Fruit fly (Drosophila melanogaster): ENCODE results near the gene Ir7c.

Ir7c gene

dm6 chrX:7873172-7873930 lies 843 bp upstream of the Ir7c start, which contains the start of gene dec:
dec (minus strand) TSS chrX:7873222.
- peak; percentile 26 for TF ChIP-seq CG14711 (tag; optimal IDR thresholded peaks at IDR 0.05)
- TF ChIP-seq CG1620 (GFP tag; optimal IDR thresholded peaks at IDR 0.05): no peak
- TF ChIP-seq cnc (optimal IDR thresholded peaks at IDR 0.05): no peak
- TF ChIP-seq CG33017 (tag; optimal IDR thresholded peaks at IDR 0.05): no peak
- TF ChIP-seq CG7101 (tag; optimal IDR thresholded peaks at IDR 0.05): no peak
- no peak for TF ChIP-seq Clk (GFP tag; optimal IDR thresholded peaks at IDR 0.05)
- TF ChIP-seq ovo (GFP tag; optimal IDR thresholded peaks at IDR 0.05): no peak
- TF ChIP-seq CG5204 (GFP tag; optimal IDR thresholded peaks at IDR 0.05): no peak
- no peak for TF ChIP-seq Hr96 (GFP tag; optimal IDR thresholded peaks at IDR 0.05)
- no peak for TF ChIP-seq kay (GFP tag; ENCODE audit: borderline replicate concordance)
- TF ChIP-seq Crg-1 (GFP tag; optimal IDR thresholded peaks at IDR 0.05): no peak
- peak; percentile 95 for TF ChIP-seq tj (GFP tag; optimal IDR thresholded peaks at IDR 0.05)
- TF ChIP-seq toe (GFP tag; optimal IDR thresholded peaks at IDR 0.05): no peak
- TF ChIP-seq CG12768 (GFP tag; optimal IDR thresholded peaks at IDR 0.05): no peak
- peak; percentile 88 for TF ChIP-seq bab1 (GFP tag; optimal IDR thresholded peaks at IDR 0.05)
- TF ChIP-seq CG7045 (GFP tag; optimal IDR thresholded peaks at IDR 0.05): no peak
- no peak for TF ChIP-seq CG11617 (GFP tag; optimal IDR thresholded peaks at IDR 0.05)
- TF ChIP-seq Mnt (GFP tag; optimal IDR thresholded peaks at IDR 0.05): no peak
- no peak for TF ChIP-seq cic (GFP tag; optimal IDR thresholded peaks at IDR 0.05)
- TF ChIP-seq pad (GFP tag; optimal IDR thresholded peaks at IDR 0.05): peak; percentile 17

- no peak for TF ChIP-seq CG5204 (GFP tag; optimal IDR thresholded peaks at IDR 0.05)
- no peak for TF ChIP-seq bab1 (GFP tag; optimal IDR thresholded peaks at IDR 0.05)
- TF ChIP-seq CG1620 (GFP tag; optimal IDR thresholded peaks at IDR 0.05): no peak
- TF ChIP-seq CG33017 (tag; optimal IDR thresholded peaks at IDR 0.05): no peak
- no peak for TF ChIP-seq CG7045 (GFP tag; optimal IDR thresholded peaks at IDR 0.05)
- no peak for TF ChIP-seq Hr96 (GFP tag; optimal IDR thresholded peaks at IDR 0.05)
- no peak for TF ChIP-seq cic (GFP tag; optimal IDR thresholded peaks at IDR 0.05)
Observed at dm6 chrX:7878736-7879135, 4.5 kb downstream of the Ir7c start, which contains the start of gene Ir7d. Ir7d (minus strand) TSS chrX:7878836.

dm6 chrX:7881579-7881978 lies 7.4 kb downstream of the Ir7c start, which contains the start of gene Ir7e:
Ir7e (minus strand) TSS chrX:7881679.
- no peak for TF ChIP-seq CG33017 (tag; optimal IDR thresholded peaks at IDR 0.05)
- TF ChIP-seq Mnt (GFP tag; optimal IDR thresholded peaks at IDR 0.05): no peak
- no peak for TF ChIP-seq CG7101 (tag; optimal IDR thresholded peaks at IDR 0.05)
- no peak for TF ChIP-seq CG7045 (GFP tag; optimal IDR thresholded peaks at IDR 0.05)
- no peak for TF ChIP-seq CG5204 (GFP tag; optimal IDR thresholded peaks at IDR 0.05)
- TF ChIP-seq kay (GFP tag; ENCODE audit: borderline replicate concordance): no peak
- TF ChIP-seq CG14711 (tag; optimal IDR thresholded peaks at IDR 0.05): no peak
- TF ChIP-seq toe (GFP tag; optimal IDR thresholded peaks at IDR 0.05): no peak
- TF ChIP-seq ovo (GFP tag; optimal IDR thresholded peaks at IDR 0.05): no peak
- TF ChIP-seq CG1620 (GFP tag; optimal IDR thresholded peaks at IDR 0.05): no peak
- TF ChIP-seq pad (GFP tag; optimal IDR thresholded peaks at IDR 0.05): no peak

- TF ChIP-seq CG1620 (GFP tag; optimal IDR thresholded peaks at IDR 0.05) (no peak), Clk (GFP tag; optimal IDR thresholded peaks at IDR 0.05) (no peak), pad (GFP tag; optimal IDR thresholded peaks at IDR 0.05) (no peak), CG33017 (tag; optimal IDR thresholded peaks at IDR 0.05) (no peak)
Observed at dm6 chrX:7883926-7884325, 9.7 kb downstream of the Ir7c start, which contains the start of gene Ir7f. Ir7f (minus strand) TSS chrX:7884026.

- TF ChIP-seq Mnt (GFP tag; optimal IDR thresholded peaks at IDR 0.05) (no peak), pad (GFP tag; optimal IDR thresholded peaks at IDR 0.05) (no peak), Hr96 (GFP tag; optimal IDR thresholded peaks at IDR 0.05) (no peak), CG7101 (tag; optimal IDR thresholded peaks at IDR 0.05) (no peak), CG1620 (GFP tag; optimal IDR thresholded peaks at IDR 0.05) (no peak), ovo (GFP tag; optimal IDR thresholded peaks at IDR 0.05) (no peak), toe (GFP tag; optimal IDR thresholded peaks at IDR 0.05) (no peak), CG11617 (GFP tag; optimal IDR thresholded peaks at IDR 0.05) (no peak), cnc (optimal IDR thresholded peaks at IDR 0.05) (no peak), Clk (GFP tag; optimal IDR thresholded peaks at IDR 0.05) (no peak), CG7045 (GFP tag; optimal IDR thresholded peaks at IDR 0.05) (no peak), CG14711 (tag; optimal IDR thresholded peaks at IDR 0.05) (no peak), cic (GFP tag; optimal IDR thresholded peaks at IDR 0.05) (no peak), bab1 (GFP tag; optimal IDR thresholded peaks at IDR 0.05) (no peak), Crg-1 (GFP tag; optimal IDR thresholded peaks at IDR 0.05) (no peak), CG12768 (GFP tag; optimal IDR thresholded peaks at IDR 0.05) (no peak), kay (GFP tag; ENCODE audit: borderline replicate concordance) (no peak), tj (GFP tag; optimal IDR thresholded peaks at IDR 0.05) (no peak)
Observed at dm6 chrX:7884360-7884759, 10.2 kb downstream of the Ir7c start, which contains the start of gene Ir7g. Ir7g (plus strand) TSS chrX:7884660.

dm6 chrX:7888386-7889024 lies 14.3 kb downstream of the Ir7c start, which contains the start of gene Acat1:
Acat1 (minus strand) TSS chrX:7888785.
- TF ChIP-seq CG33017 (tag; optimal IDR thresholded peaks at IDR 0.05) (peak; percentile 35), CG7101 (tag; optimal IDR thresholded peaks at IDR 0.05) (peak; percentile 84), toe (GFP tag; optimal IDR thresholded peaks at IDR 0.05) (peak; percentile 52), CG1620 (GFP tag; optimal IDR thresholded peaks at IDR 0.05) (peak; percentile 59), tj (GFP tag; optimal IDR thresholded peaks at IDR 0.05) (peak; percentile 32), pad (GFP tag; optimal IDR thresholded peaks at IDR 0.05) (peak; percentile 63), cic (GFP tag; optimal IDR thresholded peaks at IDR 0.05) (peak; percentile 5), cnc (optimal IDR thresholded peaks at IDR 0.05) (no peak), CG11617 (GFP tag; optimal IDR thresholded peaks at IDR 0.05) (peak; percentile 69), kay (GFP tag; ENCODE audit: borderline replicate concordance) (no peak), CG14711 (tag; optimal IDR thresholded peaks at IDR 0.05) (peak; percentile 85), bab1 (GFP tag; optimal IDR thresholded peaks at IDR 0.05) (peak; percentile 92), CG12768 (GFP tag; optimal IDR thresholded peaks at IDR 0.05) (peak; percentile 60), Mnt (GFP tag; optimal IDR thresholded peaks at IDR 0.05) (peak; percentile 66), CG7045 (GFP tag; optimal IDR thresholded peaks at IDR 0.05) (peak; percentile 38), ovo (GFP tag; optimal IDR thresholded peaks at IDR 0.05) (peak; percentile 36), Hr96 (GFP tag; optimal IDR thresholded peaks at IDR 0.05) (peak; percentile 66), Crg-1 (GFP tag; optimal IDR thresholded peaks at IDR 0.05) (peak; percentile 73), Clk (GFP tag; optimal IDR thresholded peaks at IDR 0.05) (no peak), CG5204 (GFP tag; optimal IDR thresholded peaks at IDR 0.05) (peak; percentile 44)
